Fruit fly (Drosophila melanogaster): ENCODE results near the gene TotF.

TotF gene

DNA sequence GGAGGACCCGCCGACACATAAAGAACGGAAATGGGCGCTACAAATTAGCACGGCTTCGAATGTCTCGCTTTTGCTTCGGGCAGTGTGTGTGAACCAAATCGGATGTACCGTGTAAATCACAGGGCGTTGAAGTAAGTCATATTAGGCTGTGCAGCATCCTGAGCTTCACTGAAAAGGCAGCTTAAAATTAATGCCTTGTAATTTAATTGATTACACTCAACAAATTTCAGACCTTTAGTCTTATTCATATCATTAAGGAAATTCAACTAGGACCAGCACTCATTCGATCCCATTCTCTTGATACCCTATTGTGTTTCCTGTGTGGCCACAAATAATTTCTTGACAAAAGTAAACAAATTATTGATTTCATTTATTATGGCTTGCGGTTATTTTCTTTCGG lies 42.2 kb downstream of the TotF start (continued):
- no peak for TF ChIP-seq CG10543 (GFP tag; optimal IDR thresholded peaks at IDR 0.05)
- TF ChIP-seq CG30020 (tag; optimal IDR thresholded peaks at IDR 0.05): no peak
- no peak for TF ChIP-seq CG13123 (GFP tag; optimal IDR thresholded peaks at IDR 0.05)
- peak; percentile 16 for TF ChIP-seq CG13894 (tag; optimal IDR thresholded peaks at IDR 0.05)
- peak; percentile 52 for TF ChIP-seq CG6254 (GFP tag; optimal IDR thresholded peaks at IDR 0.05)
- peak; percentile 95 for TF ChIP-seq Med (GFP tag)
- peak; percentile 64 for TF ChIP-seq HLH54F (GFP tag; optimal IDR thresholded peaks at IDR 0.05)
- no peak for TF ChIP-seq CG33557 (GFP tag; optimal IDR thresholded peaks at IDR 0.05)
- TF ChIP-seq phol (tag; optimal IDR thresholded peaks at IDR 0.05): peak; percentile 73
- peak; percentile 35 for TF ChIP-seq CG18619 (GFP tag; optimal IDR thresholded peaks at IDR 0.05)
- TF ChIP-seq ato (GFP tag; IDR thresholded peaks at IDR 0.05; ENCODE audit: partially characterized antibody): no peak
- TF ChIP-seq CG31365 (tag; optimal IDR thresholded peaks at IDR 0.05): no peak
- TF ChIP-seq CG5953 (GFP tag; IDR thresholded peaks at IDR 0.05): peak; percentile 62
- TF ChIP-seq Dp (GFP tag; optimal IDR thresholded peaks at IDR 0.05): no peak
- TF ChIP-seq jing (GFP tag; optimal IDR thresholded peaks at IDR 0.05): peak; percentile 28
- TF ChIP-seq CG14965 (GFP tag; optimal IDR thresholded peaks at IDR 0.05; ENCODE audit: borderline replicate concordance): no peak
- no peak for TF ChIP-seq bbx (GFP tag; IDR thresholded peaks at IDR 0.05; ENCODE audit: partially characterized antibody)
- no peak for TF ChIP-seq gcm (GFP tag; optimal IDR thresholded peaks at IDR 0.05)
- no peak for TF ChIP-seq CHES-1-like (GFP tag; optimal IDR thresholded peaks at IDR 0.05)
- TF ChIP-seq Poxn (GFP tag; IDR thresholded peaks at IDR 0.05): no peak
- TF ChIP-seq pb (GFP tag; optimal IDR thresholded peaks at IDR 0.05): peak; percentile 49
- no peak for TF ChIP-seq Sry-β (GFP tag; optimal IDR thresholded peaks at IDR 0.05)
- peak; percentile 65 for TF ChIP-seq CG30403 (GFP tag; optimal IDR thresholded peaks at IDR 0.05)
- TF ChIP-seq HLHmδ (GFP tag; optimal IDR thresholded peaks at IDR 0.05): no peak
- peak; percentile 52 for TF ChIP-seq CG13775 (GFP tag; optimal IDR thresholded peaks at IDR 0.05)
- peak; percentile 43 for TF ChIP-seq tx (GFP tag; optimal IDR thresholded peaks at IDR 0.05)
- TF ChIP-seq tll (GFP tag; optimal IDR thresholded peaks at IDR 0.05): no peak
- TF ChIP-seq Atf-2 (GFP tag; optimal IDR thresholded peaks at IDR 0.05): peak; percentile 58
- TF ChIP-seq bcd (GFP tag; optimal IDR thresholded peaks at IDR 0.05): peak; percentile 68
- peak; percentile 10 for TF ChIP-seq Dip3 (GFP tag; optimal IDR thresholded peaks at IDR 0.05)
- TF ChIP-seq kay (GFP tag; optimal IDR thresholded peaks at IDR 0.05): peak; percentile 23
- TF ChIP-seq p53 (GFP tag; optimal IDR thresholded peaks at IDR 0.05): no peak
- TF ChIP-seq E2f2 (GFP tag; IDR thresholded peaks at IDR 0.05): peak; percentile 55; the same call in 1 of the 2 replicates
- peak; percentile 88 for TF ChIP-seq CG10979 (tag; optimal IDR thresholded peaks at IDR 0.05)
- peak; percentile 43 for TF ChIP-seq Gsc (GFP tag; IDR thresholded peaks at IDR 0.05)
- TF ChIP-seq CG17186 (GFP tag; optimal IDR thresholded peaks at IDR 0.05): no peak
- peak; percentile 69 for TF ChIP-seq CG10654 (GFP tag; optimal IDR thresholded peaks at IDR 0.05)
- no peak for TF ChIP-seq cg (GFP tag; optimal IDR thresholded peaks at IDR 0.05)
- TF ChIP-seq Fer3 (tag; optimal IDR thresholded peaks at IDR 0.05): peak; percentile 68
- no peak for TF ChIP-seq Hmx (GFP tag; optimal IDR thresholded peaks at IDR 0.05)
- peak; percentile 44 for TF ChIP-seq grau (tag; optimal IDR thresholded peaks at IDR 0.05)
- no peak for TF ChIP-seq yki (optimal IDR thresholded peaks at IDR 0.05)
- peak; percentile 42 for TF ChIP-seq CG13296 (GFP tag; optimal IDR thresholded peaks at IDR 0.05)
- no peak for TF ChIP-seq CG2129 (GFP tag; IDR thresholded peaks at IDR 0.05; ENCODE audit: partially characterized antibody)
- TF ChIP-seq fru (optimal IDR thresholded peaks at IDR 0.05): no peak
- TF ChIP-seq CG3407 (GFP tag; optimal IDR thresholded peaks at IDR 0.05): no peak
- peak; percentile 74 for TF ChIP-seq seq (GFP tag; IDR thresholded peaks at IDR 0.05)
- TF ChIP-seq CG8290 (GFP tag; optimal IDR thresholded peaks at IDR 0.05): no peak
- peak in 1 of 2 experiments; percentile 41 for TF ChIP-seq CG8290 (tag; optimal IDR thresholded peaks at IDR 0.05)
- peak; percentile 33 for TF ChIP-seq CG1792 (GFP tag; optimal IDR thresholded peaks at IDR 0.05)
- no peak for TF ChIP-seq ERR (GFP tag; optimal IDR thresholded peaks at IDR 0.05)
- peak; percentile 65 for TF ChIP-seq Xbp1 (GFP tag; optimal IDR thresholded peaks at IDR 0.05)

Data from whole organism, embryonic.